Worm (Caenorhabditis elegans): ENCODE results near the gene Y53F4B.25.
A peak's percentile ranks its signal among the peaks of the same experiment; 100 is the strongest.

Gene Y53F4B.25

ce11 chrII:15165681-15166235 is 29.8 kb downstream of the Y53F4B.25 start, which contains the start of gene gst-27 (continued):
- TF ChIP-seq saeg-2 (GFP tag; IDR thresholded peaks at IDR 0.05) (peak; percentile 53; the same call in 1 of the 2 replicates), F26F4.8 (GFP tag; conservative IDR thresholded peaks at IDR 0.05) (peak; percentile 85), F37D6.2 (tag; optimal IDR thresholded peaks at IDR 0.05) (peak; percentile 73), unc-62 (GFP tag; optimal IDR thresholded peaks at IDR 0.05 in 1 of 2) (peak in 1 of 2 experiments; percentile 100), unc-62 (tag; optimal IDR thresholded peaks at IDR 0.05) (no peak), zfp-2 (tag; optimal IDR thresholded peaks at IDR 0.05) (peak; percentile 46), nhr-102 (tag; optimal IDR thresholded peaks at IDR 0.05) (peak; percentile 73), T20F7.1 (GFP tag; optimal IDR thresholded peaks at IDR 0.05) (no peak), tra-1 (GFP tag; IDR thresholded peaks at IDR 0.05) (peak; percentile 93), dmd-6 (GFP tag; IDR thresholded peaks at IDR 0.05) (peak; percentile 84), mdl-1 (tag; optimal IDR thresholded peaks at IDR 0.05) (peak in 1 of 2 experiments; percentile 43), ceh-62 (tag; optimal IDR thresholded peaks at IDR 0.05) (no peak), mdt-29 (GFP tag; IDR thresholded peaks at IDR 0.05) (peak; percentile 83), ces-1 (GFP tag; optimal IDR thresholded peaks at IDR 0.05) (no peak), ZK337.2 (GFP tag; IDR thresholded peaks at IDR 0.05) (peak; percentile 41; the same call in 1 of the 2 replicates), nhr-10 (tag; optimal IDR thresholded peaks at IDR 0.05) (no peak), lin-1 (GFP tag; IDR thresholded peaks at IDR 0.05) (peak; percentile 83), daf-16 (GFP tag; optimal IDR thresholded peaks at IDR 0.05) (peak; percentile 70 to 90), daf-16 (tag; optimal IDR thresholded peaks at IDR 0.05) (peak; percentile 91), ceh-32 (tag; optimal IDR thresholded peaks at IDR 0.05; ENCODE audit: poor library complexity) (peak; percentile 34), nhr-28 (tag; optimal IDR thresholded peaks at IDR 0.05) (peak; percentile 70), lin-38 (GFP tag; IDR thresholded peaks at IDR 0.05) (peak; percentile 82), F49E8.2 (tag; optimal IDR thresholded peaks at IDR 0.05; ENCODE audit: borderline replicate concordance) (peak; percentile 72), ceh-44 (GFP tag; IDR thresholded peaks at IDR 0.05) (peak; percentile 60; the same call in 1 of the 2 replicates), spr-3 (GFP tag; optimal IDR thresholded peaks at IDR 0.05) (peak; percentile 80), tag-97 (GFP tag; IDR thresholded peaks at IDR 0.05) (no peak), hmg-1.1 (GFP tag; IDR thresholded peaks at IDR 0.05) (peak; percentile 90), arid-1 (GFP tag; conservative IDR thresholded peaks at IDR 0.05) (peak; percentile 71), jun-1 (tag; optimal IDR thresholded peaks at IDR 0.05) (peak; percentile 68), gei-8 (GFP tag; optimal IDR thresholded peaks at IDR 0.05) (peak; percentile 90), madf-9 (GFP tag; conservative IDR thresholded peaks at IDR 0.05) (peak; percentile 72), lin-15B (tag; optimal IDR thresholded peaks at IDR 0.05) (no peak), lsy-2 (tag; optimal IDR thresholded peaks at IDR 0.05) (no peak), hif-1 (tag; optimal IDR thresholded peaks at IDR 0.05) (peak in 1 of 2 experiments; percentile 66), skn-1 (tag; optimal IDR thresholded peaks at IDR 0.05) (no peak), Y5F2A.4 (GFP tag; optimal IDR thresholded peaks at IDR 0.05) (peak; percentile 74), nhr-237 (tag; optimal IDR thresholded peaks at IDR 0.05) (no peak), egl-27 (tag; optimal IDR thresholded peaks at IDR 0.05) (no peak), mxl-2 (GFP tag; conservative IDR thresholded peaks at IDR 0.05) (0 out of 2 replicates have a peak, but pooled peaks have one; percentile 42), dpl-1 (GFP tag; optimal IDR thresholded peaks at IDR 0.05) (peak; percentile 63), vab-7 (GFP tag; IDR thresholded peaks at IDR 0.05) (peak; percentile 95), duxl-1 (tag; optimal IDR thresholded peaks at IDR 0.05; ENCODE audit: poor library complexity) (peak; percentile 87), nhr-76 (tag; optimal IDR thresholded peaks at IDR 0.05) (no peak), ama-1 (optimal IDR thresholded peaks at IDR 0.05) (no peak), fkh-10 (GFP tag; optimal IDR thresholded peaks at IDR 0.05) (peak; percentile 54), nhr-11 (tag; optimal IDR thresholded peaks at IDR 0.05) (peak; percentile 64), Y75B8A.6 (GFP tag; IDR thresholded peaks at IDR 0.05) (peak; percentile 83; the same call in 1 of the 2 replicates), sdz-12 (GFP tag; optimal IDR thresholded peaks at IDR 0.05) (peak; percentile 89), pqm-1 (tag; optimal IDR thresholded peaks at IDR 0.05) (peak; percentile 22), ceh-82 (tag; optimal IDR thresholded peaks at IDR 0.05) (no peak), daf-8 (GFP tag; IDR thresholded peaks at IDR 0.05) (0 out of 2 replicates have a peak, but pooled peaks have one; percentile 56)

All from whole organism, L4 larva.